Worm (Caenorhabditis elegans) whole organism, late embryonic: Measurements from ENCODE around the gene amx-1.

Source experiments
- ceh-2 ChIP-seq: sonication (generic microtip); optimal IDR thresholded peaks from 2 replicates; lab custom pipeline; 2016; ENCODE audit warnings: missing genotype, missing genetic modification characterization, missing compliant biosample characterization
- ceh-6 ChIP-seq: fragments of 200-800 bp; sonication (Bioruptor generic); optimal IDR thresholded peaks from 2 replicates; lab custom pipeline; 2018; ENCODE audit warnings: mild to moderate bottlenecking, missing genetic modification characterization, missing compliant biosample characterization
- ceh-9 ChIP-seq: sonication (generic microtip); optimal IDR thresholded peaks from 2 replicates; lab custom pipeline; 2016; ENCODE audit warnings: mild to moderate bottlenecking, missing genetic modification characterization, inconsistent platforms, missing compliant biosample characterization
- elt-2 ChIP-seq: sonication (generic microtip); optimal IDR thresholded peaks from 2 replicates; lab custom pipeline; 2016; ENCODE audit warnings: missing genetic modification reagents, missing genetic modification characterization, missing compliant biosample characterization
- hlh-8 ChIP-seq: sonication (generic microtip); optimal IDR thresholded peaks from 2 replicates; lab custom pipeline; 2016; ENCODE audit warnings: missing genotype, missing genetic modification characterization, missing compliant biosample characterization
- madf-2 ChIP-seq: sonication (generic microtip); optimal IDR thresholded peaks from 2 replicates; lab custom pipeline; 2017; ENCODE audit warnings: missing genetic modification characterization, missing compliant biosample characterization
- sox-4 ChIP-seq: sonication (generic microtip); optimal IDR thresholded peaks from 2 replicates; lab custom pipeline; 2017; ENCODE audit warnings: mild to moderate bottlenecking, missing genetic modification characterization, inconsistent platforms, missing compliant biosample characterization
- unc-55 ChIP-seq: sonication (generic microtip); optimal IDR thresholded peaks from 2 replicates; lab custom pipeline; 2017; ENCODE audit warnings: missing biosample characterization, missing genetic modification reagents, missing genetic modification characterization
- unc-86 ChIP-seq: sonication (generic microtip); optimal IDR thresholded peaks from 2 replicates; lab custom pipeline; 2016; ENCODE audit warnings: missing genetic modification characterization, missing compliant biosample characterization

ce11 chrIII:3875608-3876007 is 53.4 kb downstream of the amx-1 start:
- TF ChIP-seq sox-4 (tag; lab: Kevin White, UChicago) = no peak
- TF ChIP-seq ceh-6 = no peak
- no peak for TF ChIP-seq madf-2 (tag; lab: Kevin White, UChicago)
- TF ChIP-seq unc-55 = no peak
- TF ChIP-seq elt-2 (tag; lab: Kevin White, UChicago) = no peak
- TF ChIP-seq hlh-8 (tag; lab: Kevin White, UChicago) = no peak
- no peak for TF ChIP-seq unc-86
- TF ChIP-seq ceh-9 (tag; lab: Kevin White, UChicago) = no peak
- no peak for TF ChIP-seq ceh-2 (tag; lab: Kevin White, UChicago)
